Fruit fly (Drosophila melanogaster): Measurements from ENCODE around the gene Cmtr1.

Cmtr1 gene

DNA sequence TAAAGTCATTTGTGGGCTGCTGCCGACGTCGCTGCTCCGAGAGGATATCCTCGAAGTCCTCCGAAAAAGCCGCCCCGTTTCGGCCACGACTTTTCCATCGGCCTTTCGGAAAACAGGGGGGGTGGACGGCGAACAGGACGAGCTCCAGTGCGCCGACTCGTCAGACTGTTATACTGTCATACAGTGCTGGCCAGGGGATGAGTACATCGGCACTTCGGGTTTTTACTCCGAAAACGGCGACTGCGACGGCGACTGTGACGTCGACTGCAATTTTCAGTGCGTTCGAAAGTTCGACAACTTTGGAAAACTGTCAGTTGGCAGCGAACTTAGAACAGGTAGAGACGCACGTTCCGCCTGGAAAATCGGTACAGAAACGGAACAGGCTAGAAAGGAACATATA lies 25.4 kb downstream of the Cmtr1 start, which contains the start of gene CG43689:
CG43689 (plus strand) TSS at position 314 of the 400 bp plus-strand sequence.
- TF ChIP-seq CG7045 (GFP tag; optimal IDR thresholded peaks at IDR 0.05) (no peak), toe (GFP tag; optimal IDR thresholded peaks at IDR 0.05) (no peak), Clk (GFP tag; optimal IDR thresholded peaks at IDR 0.05) (no peak), CG12768 (GFP tag; optimal IDR thresholded peaks at IDR 0.05) (no peak), CG1620 (GFP tag; optimal IDR thresholded peaks at IDR 0.05) (no peak), CG11617 (GFP tag; optimal IDR thresholded peaks at IDR 0.05) (no peak), Hr96 (GFP tag; optimal IDR thresholded peaks at IDR 0.05) (no peak), CG5204 (GFP tag; optimal IDR thresholded peaks at IDR 0.05) (no peak)

DNA sequence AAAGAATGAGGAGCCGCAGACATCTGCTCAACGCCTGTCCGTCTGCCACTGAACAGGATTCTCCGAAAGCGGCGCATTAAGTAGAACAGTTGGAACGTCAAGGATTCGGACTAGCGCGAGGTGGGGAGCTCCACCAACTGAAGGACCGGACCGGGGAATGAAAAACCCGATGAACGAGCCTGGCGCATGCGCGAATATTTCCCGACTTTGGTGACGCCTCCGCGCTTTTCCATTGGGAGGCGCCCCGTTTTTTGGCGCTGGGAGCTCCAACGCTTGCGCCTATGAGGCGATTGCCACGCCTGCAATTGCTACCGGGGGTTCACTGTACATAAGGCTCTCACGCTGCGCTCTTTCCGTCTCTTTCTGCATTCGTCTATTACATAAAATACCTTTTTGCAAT lies 39.3 kb downstream of the Cmtr1 start:
- no peak for TF ChIP-seq kay (GFP tag; ENCODE audit: borderline replicate concordance)
